Fruit fly (Drosophila melanogaster): ENCODE results near the gene Crg-1.

dm6 chrX:3747566-3747965 lies 45.5 kb upstream of the Crg-1 start:
- TF ChIP-seq psq (optimal IDR thresholded peaks at IDR 0.05) (no peak), insv (optimal IDR thresholded peaks at IDR 0.05) (no peak), Myc (optimal IDR thresholded peaks at IDR 0.05) (no peak), Sin3A (optimal IDR thresholded peaks at IDR 0.05) (no peak), h (optimal IDR thresholded peaks at IDR 0.05) (no peak), ttk (optimal IDR thresholded peaks at IDR 0.05) (no peak)

Measured in Kc167 (cell line).